Fruit fly (Drosophila melanogaster): ENCODE data around the gene omd.

The omd gene

DNA sequence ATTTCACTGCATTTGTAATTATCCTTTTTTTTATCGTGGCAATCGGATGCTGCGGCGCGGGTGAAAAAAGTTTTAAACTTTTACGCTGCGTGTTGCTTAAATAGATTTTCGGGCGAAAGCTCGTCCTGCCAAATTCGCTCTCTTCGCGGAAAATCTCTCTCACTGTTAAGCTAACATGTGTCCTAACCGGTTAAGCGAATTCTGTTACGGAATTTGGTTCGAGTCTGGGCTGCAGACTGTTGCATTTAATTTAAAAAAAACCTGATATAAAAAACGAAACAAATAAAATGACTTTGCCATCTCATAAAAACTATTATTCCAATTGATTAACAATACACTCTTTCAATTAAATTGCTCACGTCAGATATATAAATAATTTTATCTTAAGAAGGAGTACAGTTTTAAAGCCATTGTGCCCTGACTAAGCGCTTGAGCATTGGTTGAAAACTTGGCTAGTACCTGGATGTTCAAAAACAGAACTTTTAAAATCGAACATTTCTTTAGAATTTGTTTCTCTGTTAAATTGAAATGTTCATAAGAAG, 12.4 kb downstream of the omd start, which contains the start of gene Task6 (continued):
- TF ChIP-seq CG14710 (tag; optimal IDR thresholded peaks at IDR 0.05) (peak; percentile 48), Dll (GFP tag; IDR thresholded peaks at IDR 0.05; ENCODE audit: partially characterized antibody) (no peak), CG4730 (GFP tag; IDR thresholded peaks at IDR 0.05) (no peak), schlank (tag; optimal IDR thresholded peaks at IDR 0.05) (no peak), kay (GFP tag; optimal IDR thresholded peaks at IDR 0.05) (no peak), cad (GFP tag; optimal IDR thresholded peaks at IDR 0.05) (peak; percentile 78), H15 (GFP tag; IDR thresholded peaks at IDR 0.05) (no peak), stwl (tag; optimal IDR thresholded peaks at IDR 0.05) (peak; percentile 23), CG6791 (GFP tag; IDR thresholded peaks at IDR 0.05; ENCODE audit: partially characterized antibody) (no peak), sqz (GFP tag; optimal IDR thresholded peaks at IDR 0.05) (peak; percentile 6), sens (GFP tag) (peak; percentile 75), psq (GFP tag; optimal IDR thresholded peaks at IDR 0.05) (no peak), D (optimal IDR thresholded peaks at IDR 0.05) (no peak), D (GFP tag; optimal IDR thresholded peaks at IDR 0.05) (no peak), chn (GFP tag; optimal IDR thresholded peaks at IDR 0.05) (no peak), nerfin-2 (GFP tag; IDR thresholded peaks at IDR 0.05; ENCODE audit: partially characterized antibody) (no peak), CkIIα-i1 (GFP tag; IDR thresholded peaks at IDR 0.05) (no peak)

DNA sequence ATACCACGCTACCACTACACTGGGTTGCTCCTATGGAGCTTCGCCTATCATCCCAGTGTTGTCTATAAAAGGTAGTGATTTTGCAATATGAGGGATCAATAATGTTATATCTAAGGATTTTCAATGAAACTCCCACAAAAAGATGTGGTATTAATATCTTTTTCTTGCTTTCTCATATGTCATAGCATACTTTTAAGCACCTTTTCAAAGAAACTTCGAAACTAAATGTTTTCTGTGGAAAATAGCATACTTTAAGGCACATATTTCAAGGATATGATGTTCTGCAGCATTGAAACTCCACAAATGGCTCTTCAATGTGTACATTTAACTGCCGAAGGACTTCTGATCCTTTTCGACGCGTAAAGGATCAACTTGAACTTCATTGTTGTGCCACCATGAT, 14.1 kb downstream of the omd start:
- TF ChIP-seq mam (GFP tag; optimal IDR thresholded peaks at IDR 0.05) = no peak
- TF ChIP-seq CG8290 (GFP tag; optimal IDR thresholded peaks at IDR 0.05) = peak; percentile 82
- peak in 1 of 2 experiments; percentile 92 for TF ChIP-seq CG8290 (tag; optimal IDR thresholded peaks at IDR 0.05)
- TF ChIP-seq gcm (GFP tag; optimal IDR thresholded peaks at IDR 0.05) = no peak
- no peak for TF ChIP-seq z (GFP tag; IDR thresholded peaks at IDR 0.05)
- TF ChIP-seq CG17612 (GFP tag; IDR thresholded peaks at IDR 0.05) = peak; percentile 94
- no peak for TF ChIP-seq CG8089 (GFP tag; optimal IDR thresholded peaks at IDR 0.05)
- no peak for TF ChIP-seq ab (GFP tag; optimal IDR thresholded peaks at IDR 0.05)
- TF ChIP-seq hkb (optimal IDR thresholded peaks at IDR 0.05) = no peak
- no peak for TF ChIP-seq hkb (GFP tag; IDR thresholded peaks at IDR 0.05)
- TF ChIP-seq CG13424 (tag; optimal IDR thresholded peaks at IDR 0.05) = no peak

DNA sequence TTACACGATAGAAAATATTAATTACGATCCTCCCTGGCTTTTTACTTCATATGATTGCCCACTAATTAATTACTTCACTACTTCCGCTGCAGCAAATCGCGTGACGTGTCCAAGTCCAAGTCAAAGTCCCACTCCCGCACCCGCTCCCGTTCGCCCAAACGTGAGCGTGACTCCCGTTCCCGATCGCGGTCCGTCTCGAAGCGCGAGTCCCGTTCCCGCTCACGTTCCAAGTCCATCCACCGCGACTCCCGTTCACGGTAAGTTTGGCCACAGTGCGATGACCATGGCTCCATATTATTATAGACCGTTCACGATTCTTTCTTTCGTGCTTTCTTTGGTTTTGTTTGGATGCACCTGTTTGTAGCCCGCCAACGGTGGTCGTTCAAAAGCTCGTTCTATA, 21.0 kb downstream of the omd start:
- TF ChIP-seq Med (GFP tag) = peak; percentile 43
- TF ChIP-seq Ets65A (GFP tag) = peak; percentile 53
- TF ChIP-seq dimm (GFP tag; IDR thresholded peaks at IDR 0.05) = no peak
- no peak for TF ChIP-seq sqz (GFP tag; optimal IDR thresholded peaks at IDR 0.05)
- no peak for TF ChIP-seq CG17361 (GFP tag; IDR thresholded peaks at IDR 0.05)

DNA sequence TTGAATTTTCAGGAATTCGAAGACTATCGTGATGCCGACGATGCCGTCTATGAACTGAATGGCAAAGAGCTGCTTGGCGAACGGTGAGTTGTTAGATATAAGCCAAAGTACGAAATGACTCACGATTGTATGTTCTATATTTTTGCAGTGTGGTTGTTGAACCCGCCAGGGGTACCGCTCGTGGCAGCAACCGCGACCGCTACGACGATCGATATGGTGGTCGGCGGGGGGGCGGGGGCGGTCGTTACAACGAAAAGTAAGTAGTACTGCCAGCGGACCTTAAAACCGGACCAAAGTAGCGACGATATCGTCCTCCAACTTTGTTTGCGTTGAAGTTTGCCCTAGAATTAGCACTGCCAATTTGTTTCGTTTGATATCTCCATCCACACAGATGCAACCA, 24.9 kb downstream of the omd start:
- TF ChIP-seq maf-S (GFP tag; optimal IDR thresholded peaks at IDR 0.05) = no peak
- no peak for TF ChIP-seq CG11093 (GFP tag; IDR thresholded peaks at IDR 0.05)
- 0 out of 3 replicates have a peak, but pooled peaks have one; percentile 12 for TF ChIP-seq Dbx (GFP tag; IDR thresholded peaks at IDR 0.05)
- TF ChIP-seq lab (GFP tag; optimal IDR thresholded peaks at IDR 0.05) = no peak
- TF ChIP-seq crol (GFP tag; IDR thresholded peaks at IDR 0.05) = peak; percentile 60
- 0 out of 2 replicates have a peak, but pooled peaks have one; percentile 7 for TF ChIP-seq danr (GFP tag; IDR thresholded peaks at IDR 0.05)
- peak; percentile 64 for TF ChIP-seq Ets65A (GFP tag)
- no peak for TF ChIP-seq CG15073 (GFP tag; optimal IDR thresholded peaks at IDR 0.05)
- no peak for TF ChIP-seq CG3726 (GFP tag; IDR thresholded peaks at IDR 0.05)
- no peak for TF ChIP-seq CG15269 (tag; optimal IDR thresholded peaks at IDR 0.05)
